Worm (Caenorhabditis elegans): Measurements from ENCODE around the gene dpy-6.

dpy-6 gene

DNA sequence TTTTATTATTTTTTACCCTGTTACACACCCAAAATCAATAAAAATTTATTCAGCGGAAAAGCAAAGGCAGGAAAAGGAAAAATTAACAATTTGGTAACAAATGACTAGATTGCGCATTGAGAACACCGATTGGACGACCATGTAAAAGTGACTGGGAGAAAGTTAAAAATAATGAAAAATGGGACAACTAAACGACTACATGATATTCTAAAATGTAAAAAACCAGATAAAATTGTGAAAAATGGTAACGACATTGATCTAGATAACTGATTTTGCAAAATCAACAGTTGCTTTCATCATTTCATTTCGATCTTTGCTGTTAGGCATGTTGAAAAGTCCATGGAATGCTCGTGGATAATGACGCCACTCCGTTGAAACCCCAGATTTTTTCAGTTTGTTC lies 4.3 kb upstream of the dpy-6 start:
- TF ChIP-seq nhr-42 (GFP tag; IDR thresholded peaks at IDR 0.05), result no peak
- TF ChIP-seq aha-1 (tag), result peak; percentile 90

- TF ChIP-seq snpc-1.2 (GFP tag; IDR thresholded peaks at IDR 0.05), result peak; percentile 49; the same call in 1 of the 2 replicates
Observed at ce11 chrX:8458917-8459316, 3.5 kb upstream of the dpy-6 start.

DNA sequence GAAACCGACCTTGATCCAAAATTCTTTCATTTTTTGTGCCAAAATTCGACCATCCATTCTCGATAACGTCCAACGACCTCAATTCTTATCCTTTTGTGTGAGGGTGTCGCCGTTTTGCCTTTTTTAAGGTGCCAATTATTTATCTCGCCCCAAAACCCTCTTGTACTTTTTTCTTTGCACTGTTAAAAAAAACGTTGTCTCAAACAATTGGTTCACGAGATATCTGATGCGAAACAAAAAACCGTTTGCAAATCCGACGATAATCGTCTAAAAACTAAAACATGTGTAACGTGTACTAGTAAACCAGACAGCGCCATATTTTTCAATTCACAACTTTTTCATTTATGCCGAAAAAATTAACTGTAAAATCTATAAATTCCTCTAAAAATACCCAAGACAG lies 1.9 kb upstream of the dpy-6 start, which contains the start of gene F16F9.3:
F16F9.3 (plus strand) TSS at position 301 of the 400 bp plus-strand sequence.
- TF ChIP-seq pha-4 (GFP tag; IDR thresholded peaks at IDR 0.05), result no peak
- no peak for TF ChIP-seq pha-4 (tag; optimal IDR thresholded peaks at IDR 0.05)
- no peak for TF ChIP-seq R02D3.7 (tag; optimal IDR thresholded peaks at IDR 0.05)
- no peak for TF ChIP-seq ZK546.5 (tag; optimal IDR thresholded peaks at IDR 0.05)
- no peak for TF ChIP-seq nhr-28 (tag; optimal IDR thresholded peaks at IDR 0.05)
- TF ChIP-seq sdz-12 (GFP tag; optimal IDR thresholded peaks at IDR 0.05), result no peak
- TF ChIP-seq zip-2 (tag; optimal IDR thresholded peaks at IDR 0.05), result no peak
- TF ChIP-seq T20F7.1 (GFP tag; optimal IDR thresholded peaks at IDR 0.05), result no peak
- TF ChIP-seq lin-39 (tag; optimal IDR thresholded peaks at IDR 0.05), result no peak
- TF ChIP-seq Y105C5A.15 (GFP tag; IDR thresholded peaks at IDR 0.05), result no peak
- TF ChIP-seq arid-1 (GFP tag; conservative IDR thresholded peaks at IDR 0.05), result no peak
- no peak for TF ChIP-seq lin-38 (GFP tag; IDR thresholded peaks at IDR 0.05)
- no peak for TF ChIP-seq egl-27 (tag; optimal IDR thresholded peaks at IDR 0.05)
- no peak for TF ChIP-seq hmg-1.1 (GFP tag; IDR thresholded peaks at IDR 0.05)
- TF ChIP-seq mdt-29 (GFP tag; IDR thresholded peaks at IDR 0.05), result no peak
- no peak for TF ChIP-seq tag-97 (GFP tag; IDR thresholded peaks at IDR 0.05)
- no peak for TF ChIP-seq nhr-237 (tag; optimal IDR thresholded peaks at IDR 0.05)
- no peak for TF ChIP-seq nhr-41 (GFP tag; IDR thresholded peaks at IDR 0.05)
- no peak for TF ChIP-seq nhr-11 (tag; optimal IDR thresholded peaks at IDR 0.05)
- TF ChIP-seq nhr-77 (tag; optimal IDR thresholded peaks at IDR 0.05), result no peak

DNA sequence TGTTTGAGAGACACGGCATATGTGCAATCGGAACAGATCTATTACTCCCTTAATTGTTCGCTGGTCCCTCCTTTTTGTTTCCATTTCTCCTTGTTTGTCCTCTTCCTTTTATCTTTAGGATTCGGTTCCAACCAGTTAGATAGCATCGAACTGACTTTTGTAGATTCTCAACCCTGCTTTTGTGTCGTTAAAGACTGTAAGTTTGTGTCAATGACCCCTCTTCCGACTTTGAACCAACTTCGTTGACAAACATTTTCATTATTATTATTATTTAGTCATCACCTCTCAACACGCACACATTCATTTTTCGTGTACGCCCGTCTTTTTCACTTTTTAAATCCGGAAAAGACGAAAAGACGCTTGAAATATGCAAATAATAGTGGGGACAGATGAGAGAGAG lies 9.3 kb downstream of the dpy-6 start, which contains the start of gene F16F9.1:
F16F9.1 (plus strand) TSS at position 301 of the 400 bp plus-strand sequence.
- TF ChIP-seq unc-62 (GFP tag; optimal IDR thresholded peaks at IDR 0.05 in 1 of 2), result peak in 1 of 2 experiments; percentile 57
- no peak for TF ChIP-seq unc-62 (tag; optimal IDR thresholded peaks at IDR 0.05)
- TF ChIP-seq F37D6.2 (tag; optimal IDR thresholded peaks at IDR 0.05), result no peak

DNA sequence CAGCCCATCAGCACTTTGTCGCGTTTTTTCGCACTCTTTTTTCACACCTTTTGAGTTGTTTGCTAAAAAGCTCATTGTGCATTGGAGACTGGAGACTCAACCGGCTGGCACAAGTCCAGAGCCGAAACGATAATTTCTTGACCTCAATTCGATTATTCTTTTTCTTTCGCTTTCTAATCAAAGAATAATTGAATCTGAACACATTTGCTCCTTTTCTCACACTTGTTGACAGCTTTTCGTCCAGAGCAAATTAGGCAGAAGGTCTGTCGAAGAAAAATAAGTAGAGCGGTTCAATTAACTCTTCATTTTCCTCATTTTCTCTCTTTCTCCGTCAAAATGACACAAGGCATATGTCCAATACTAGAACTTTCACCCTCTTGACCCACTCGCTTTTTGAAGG lies 10.5 kb downstream of the dpy-6 start:
- no peak for TF ChIP-seq Y75B8A.6 (GFP tag; IDR thresholded peaks at IDR 0.05)
- TF ChIP-seq unc-62 (GFP tag; optimal IDR thresholded peaks at IDR 0.05 in 1 of 2), result peak in 1 of 2 experiments; percentile 63
- TF ChIP-seq unc-62 (tag; optimal IDR thresholded peaks at IDR 0.05), result no peak

DNA sequence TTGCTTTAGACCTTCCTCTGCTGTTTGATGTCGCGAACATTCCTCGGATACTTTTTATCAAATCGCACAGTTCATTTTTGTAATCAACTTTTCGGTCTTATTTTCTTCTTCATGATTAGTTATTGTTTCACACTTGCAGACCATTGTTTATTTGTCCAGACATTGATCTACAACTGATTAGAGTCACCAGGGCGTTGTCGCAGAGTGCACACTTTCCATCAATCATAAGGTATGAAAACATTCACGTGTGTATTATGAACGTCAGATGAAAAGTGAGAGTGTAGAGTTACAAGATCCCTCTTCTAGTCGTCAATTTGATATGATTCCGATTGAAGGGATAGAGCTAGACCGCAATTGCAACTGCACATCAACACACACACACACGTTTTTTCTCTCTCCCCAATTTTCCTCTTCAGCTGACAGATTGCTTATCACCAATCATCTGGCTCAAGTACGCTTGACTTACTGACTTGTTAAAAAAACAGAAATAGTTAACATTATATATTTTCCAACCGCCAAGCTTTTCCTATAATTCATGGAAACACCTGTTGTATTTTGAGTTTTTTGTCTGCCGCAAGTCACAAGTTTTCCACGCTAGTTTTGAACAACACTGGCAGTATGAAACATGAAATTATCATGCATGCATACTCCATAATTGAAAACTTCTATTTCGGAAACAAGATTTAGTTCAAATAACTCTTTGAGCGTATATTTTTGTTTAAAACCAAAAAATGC lies 15.3 kb downstream of the dpy-6 start:
- TF ChIP-seq php-3 (GFP tag; IDR thresholded peaks at IDR 0.05), result 0 out of 2 replicates have a peak, but pooled peaks have one; percentile 37
- no peak for TF ChIP-seq nhr-77 (tag; optimal IDR thresholded peaks at IDR 0.05)
- no peak for TF ChIP-seq nhr-10 (tag; optimal IDR thresholded peaks at IDR 0.05)
- TF ChIP-seq dpl-1 (GFP tag; optimal IDR thresholded peaks at IDR 0.05), result no peak
- TF ChIP-seq lin-13 (GFP tag; optimal IDR thresholded peaks at IDR 0.05), result no peak
- TF ChIP-seq tra-1 (GFP tag; IDR thresholded peaks at IDR 0.05), result 0 out of 2 replicates have a peak, but pooled peaks have one; percentile 40
- no peak for TF ChIP-seq ceh-32 (tag; optimal IDR thresholded peaks at IDR 0.05; ENCODE audit: poor library complexity)
- no peak for TF ChIP-seq F49E8.2 (tag; optimal IDR thresholded peaks at IDR 0.05; ENCODE audit: borderline replicate concordance)
- no peak for TF ChIP-seq nhr-102 (tag; optimal IDR thresholded peaks at IDR 0.05)
- TF ChIP-seq snpc-1.2 (GFP tag; IDR thresholded peaks at IDR 0.05), result no peak
- TF ChIP-seq dve-1 (tag; optimal IDR thresholded peaks at IDR 0.05; ENCODE audit: insufficient read depth), result peak; percentile 53
- no peak for TF ChIP-seq mes-2 (tag; optimal IDR thresholded peaks at IDR 0.05; ENCODE audit: poor library complexity, severe bottlenecking)
- no peak for TF ChIP-seq lir-3 (tag; optimal IDR thresholded peaks at IDR 0.05)
- no peak for TF ChIP-seq ceh-28 (tag; optimal IDR thresholded peaks at IDR 0.05)
- TF ChIP-seq aha-1 (tag), result peak; percentile 23
- no peak for TF ChIP-seq madf-9 (GFP tag; conservative IDR thresholded peaks at IDR 0.05)
- no peak for TF ChIP-seq F37D6.2 (tag; optimal IDR thresholded peaks at IDR 0.05)
- TF ChIP-seq lin-1 (GFP tag; IDR thresholded peaks at IDR 0.05), result no peak
- no peak for TF ChIP-seq tag-97 (GFP tag; IDR thresholded peaks at IDR 0.05)
- TF ChIP-seq nhr-6 (tag; optimal IDR thresholded peaks at IDR 0.05), result no peak
- TF ChIP-seq lin-38 (GFP tag; IDR thresholded peaks at IDR 0.05), result no peak

All from whole organism, L4 larva.